Worm (Caenorhabditis elegans): ENCODE results near the gene ZK1320.2.

DNA sequence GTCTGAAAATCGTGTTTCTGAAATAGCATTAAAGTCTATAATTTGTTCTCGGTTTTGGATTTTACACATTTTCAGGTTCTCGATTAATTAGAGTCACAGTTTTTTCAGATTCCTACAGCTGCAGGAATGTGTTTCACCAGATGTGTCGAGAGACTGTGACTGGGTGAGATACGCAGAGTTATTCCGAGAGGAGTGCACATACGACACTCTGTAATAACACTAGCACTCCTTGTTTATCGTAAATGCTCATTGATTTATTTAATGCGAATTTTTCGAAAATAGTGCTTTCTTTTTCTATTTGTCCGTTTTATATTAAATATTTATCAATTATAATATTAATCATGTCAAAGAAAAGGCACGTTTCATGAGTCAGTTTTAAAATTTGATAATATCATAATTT lies 8.6 kb upstream of the ZK1320.2 start, which contains the start of gene ZK1320.11:
- TF ChIP-seq aly-2 (tag; optimal IDR thresholded peaks at IDR 0.05), result no peak
- TF ChIP-seq lin-39 (tag; optimal IDR thresholded peaks at IDR 0.05), result no peak

Measured in whole organism, L2 larva.